Worm (Caenorhabditis elegans): ENCODE data around the gene F56D5.2.

Gene F56D5.2

ce11 chrIV:9444417-9445026, 46.1 kb upstream of the F56D5.2 start (continued):
- TF ChIP-seq ceh-31 (tag; optimal IDR thresholded peaks at IDR 0.05) (peak; percentile 86), dve-1 (tag; optimal IDR thresholded peaks at IDR 0.05) (peak; percentile 52), pax-1 (tag; optimal IDR thresholded peaks at IDR 0.05) (peak; percentile 59), ceh-6 (GFP tag; optimal IDR thresholded peaks at IDR 0.05) (no peak), sox-2 (GFP tag; IDR thresholded peaks at IDR 0.05) (peak; percentile 33; the same call in 1 of the 2 replicates), sox-4 (tag; optimal IDR thresholded peaks at IDR 0.05) (no peak), ttx-3 (tag; optimal IDR thresholded peaks at IDR 0.05) (peak; percentile 21), nhr-11 (tag; optimal IDR thresholded peaks at IDR 0.05) (no peak), gmeb-2 (tag; optimal IDR thresholded peaks at IDR 0.05) (no peak), pag-3 (tag; optimal IDR thresholded peaks at IDR 0.05; ENCODE audit: borderline replicate concordance) (no peak), T23F11.4 (GFP tag; optimal IDR thresholded peaks at IDR 0.05) (no peak), ets-4 (tag; optimal IDR thresholded peaks at IDR 0.05) (peak; percentile 61), pat-9 (tag; optimal IDR thresholded peaks at IDR 0.05) (no peak), unc-55 (GFP tag; optimal IDR thresholded peaks at IDR 0.05) (peak; percentile 50), unc-42 (tag; optimal IDR thresholded peaks at IDR 0.05) (peak; percentile 79), sdc-2 (tag; optimal IDR thresholded peaks at IDR 0.05) (peak; percentile 37), K02D7.2 (tag; optimal IDR thresholded peaks at IDR 0.05) (no peak), tbx-7 (tag; optimal IDR thresholded peaks at IDR 0.05) (peak; percentile 6), Y22D7AL.16 (tag; optimal IDR thresholded peaks at IDR 0.05) (no peak), ceh-14 (tag; optimal IDR thresholded peaks at IDR 0.05) (peak; percentile 50), nfya-1 (tag; optimal IDR thresholded peaks at IDR 0.05) (peak; percentile 83), ref-2 (tag; optimal IDR thresholded peaks at IDR 0.05) (peak; percentile 76), ama-1 (optimal IDR thresholded peaks at IDR 0.05) (peak; percentile 97), ceh-18 (tag; optimal IDR thresholded peaks at IDR 0.05) (peak; percentile 77), hlh-13 (GFP tag; optimal IDR thresholded peaks at IDR 0.05) (no peak), nhr-232 (tag; optimal IDR thresholded peaks at IDR 0.05) (no peak), ceh-9 (tag; optimal IDR thresholded peaks at IDR 0.05) (no peak), fax-1 (tag; optimal IDR thresholded peaks at IDR 0.05) (no peak), ztf-16 (tag; optimal IDR thresholded peaks at IDR 0.05) (peak; percentile 40), C08G9.2 (tag; optimal IDR thresholded peaks at IDR 0.05) (peak; percentile 6), ceh-34 (tag; optimal IDR thresholded peaks at IDR 0.05) (peak; percentile 82), ceh-30 (tag; optimal IDR thresholded peaks at IDR 0.05) (peak; percentile 61), pqm-1 (tag; optimal IDR thresholded peaks at IDR 0.05) (no peak), F13H6.1 (tag; optimal IDR thresholded peaks at IDR 0.05) (peak; percentile 42), ceh-24 (tag; optimal IDR thresholded peaks at IDR 0.05) (no peak), hlh-6 (tag; optimal IDR thresholded peaks at IDR 0.05) (no peak), madf-2 (tag; optimal IDR thresholded peaks at IDR 0.05) (peak; percentile 7), mec-3 (tag; optimal IDR thresholded peaks at IDR 0.05; ENCODE audit: borderline replicate concordance) (no peak), rnt-1 (tag; optimal IDR thresholded peaks at IDR 0.05) (peak; percentile 67), syd-9 (tag; optimal IDR thresholded peaks at IDR 0.05) (peak; percentile 59), ceh-45 (GFP tag; IDR thresholded peaks at IDR 0.05) (no peak), che-1 (tag; optimal IDR thresholded peaks at IDR 0.05) (peak; percentile 33), fkh-10 (GFP tag; optimal IDR thresholded peaks at IDR 0.05) (no peak)

- TF ChIP-seq lim-6 (tag; optimal IDR thresholded peaks at IDR 0.05) (no peak), ceh-30 (tag; optimal IDR thresholded peaks at IDR 0.05) (no peak), C08G9.2 (tag; optimal IDR thresholded peaks at IDR 0.05) (no peak), ceh-18 (tag; optimal IDR thresholded peaks at IDR 0.05) (no peak), unc-3 (GFP tag; conservative IDR thresholded peaks at IDR 0.05) (no peak), unc-3 (tag; optimal IDR thresholded peaks at IDR 0.05) (no peak), K02D7.2 (tag; optimal IDR thresholded peaks at IDR 0.05) (no peak), Y22D7AL.16 (tag; optimal IDR thresholded peaks at IDR 0.05) (no peak), ceh-9 (tag; optimal IDR thresholded peaks at IDR 0.05) (no peak), hlh-30 (tag; optimal IDR thresholded peaks at IDR 0.05; ENCODE audit: insufficient read depth) (no peak), eyg-1 (tag; optimal IDR thresholded peaks at IDR 0.05) (no peak), ahr-1 (tag; optimal IDR thresholded peaks at IDR 0.05) (no peak), odd-2 (tag; optimal IDR thresholded peaks at IDR 0.05) (no peak)
Measured at ce11 chrIV:9443940-9444339, 45.5 kb upstream of the F56D5.2 start, which contains the start of gene F38E11.9. F38E11.9 (minus strand) TSS chrIV:9444040.
